Fruit fly (Drosophila melanogaster): ENCODE results near the gene Cpr65Ax1.

The Cpr65Ax1 gene

dm6 chr3L:6124616-6125408, 23.0 kb downstream of the Cpr65Ax1 start (continued):
- TF ChIP-seq bsh (GFP tag; optimal IDR thresholded peaks at IDR 0.05) = peak in 1 of 2 experiments; percentile 62
- peak; percentile 96 for TF ChIP-seq CG31365 (tag; optimal IDR thresholded peaks at IDR 0.05)
- peak; percentile 78 for TF ChIP-seq CG34422 (GFP tag; IDR thresholded peaks at IDR 0.05)
- peak; percentile 3 for TF ChIP-seq Deaf1 (tag; optimal IDR thresholded peaks at IDR 0.05)
- no peak for TF ChIP-seq CG2889 (GFP tag; IDR thresholded peaks at IDR 0.05)
- no peak for TF ChIP-seq chn (GFP tag; optimal IDR thresholded peaks at IDR 0.05)
- 0 out of 2 replicates have a peak, but pooled peaks have one; percentile 39 for TF ChIP-seq CG16779 (GFP tag; IDR thresholded peaks at IDR 0.05)
- peak; percentile 60; the same call in 2 of the 3 replicates for TF ChIP-seq Mrtf (GFP tag; IDR thresholded peaks at IDR 0.05)
- TF ChIP-seq CG1832 (GFP tag; optimal IDR thresholded peaks at IDR 0.05) = no peak
- peak; percentile 60 for TF ChIP-seq Xbp1 (GFP tag; optimal IDR thresholded peaks at IDR 0.05)
- TF ChIP-seq MTF-1 (GFP tag; optimal IDR thresholded peaks at IDR 0.05; ENCODE audit: borderline replicate concordance) = peak; percentile 94
- TF ChIP-seq Dll (GFP tag; IDR thresholded peaks at IDR 0.05; ENCODE audit: partially characterized antibody) = no peak
- peak; percentile 52 for TF ChIP-seq Nf-YC (tag; optimal IDR thresholded peaks at IDR 0.05)
- peak; percentile 55 for TF ChIP-seq zen (tag; optimal IDR thresholded peaks at IDR 0.05)
- peak; percentile 88 for TF ChIP-seq zfh1 (GFP tag; IDR thresholded peaks at IDR 0.05)
- peak in 1 of 2 experiments; percentile 63 for TF ChIP-seq Eip74EF (GFP tag; optimal IDR thresholded peaks at IDR 0.05)
- TF ChIP-seq slou (GFP tag; optimal IDR thresholded peaks at IDR 0.05) = peak; percentile 2
- peak; percentile 79 for TF ChIP-seq ase (GFP tag; IDR thresholded peaks at IDR 0.05)
- peak; percentile 81 for TF ChIP-seq Dad (GFP tag; optimal IDR thresholded peaks at IDR 0.05)
- peak; percentile 80 for TF ChIP-seq CG15514 (GFP tag; optimal IDR thresholded peaks at IDR 0.05)
- peak; percentile 13 for TF ChIP-seq Ssrp (tag; optimal IDR thresholded peaks at IDR 0.05)
- TF ChIP-seq Sox102F (GFP tag; optimal IDR thresholded peaks at IDR 0.05) = peak; percentile 26
- no peak for TF ChIP-seq Hr78 (GFP tag; optimal IDR thresholded peaks at IDR 0.05)
- TF ChIP-seq CG7839 (tag; optimal IDR thresholded peaks at IDR 0.05) = peak; percentile 63
- peak; percentile 75 for TF ChIP-seq Mes4 (GFP tag; optimal IDR thresholded peaks at IDR 0.05)
- peak; percentile 92 for TF ChIP-seq CG12071 (GFP tag; optimal IDR thresholded peaks at IDR 0.05)
- peak; percentile 77 for TF ChIP-seq schlank (tag; optimal IDR thresholded peaks at IDR 0.05)
- no peak for TF ChIP-seq tx (GFP tag; optimal IDR thresholded peaks at IDR 0.05)
- peak; percentile 40 for TF ChIP-seq Max (GFP tag; optimal IDR thresholded peaks at IDR 0.05)
- peak; percentile 64 for TF ChIP-seq her (GFP tag; optimal IDR thresholded peaks at IDR 0.05)
- no peak for TF ChIP-seq Trl (optimal IDR thresholded peaks at IDR 0.05)
- peak; percentile 71 for TF ChIP-seq Trl (GFP tag; optimal IDR thresholded peaks at IDR 0.05)
- TF ChIP-seq insv (GFP tag; optimal IDR thresholded peaks at IDR 0.05) = peak in 1 of 2 experiments; percentile 47
- TF ChIP-seq esg (GFP tag; conservative IDR thresholded peaks at IDR 0.05) = peak; percentile 25
- TF ChIP-seq Dp (GFP tag; optimal IDR thresholded peaks at IDR 0.05) = no peak
- no peak for TF ChIP-seq CG8478 (optimal IDR thresholded peaks at IDR 0.05)
- TF ChIP-seq phol (tag; optimal IDR thresholded peaks at IDR 0.05) = peak; percentile 70
- TF ChIP-seq kni (GFP tag; optimal IDR thresholded peaks at IDR 0.05) = peak; percentile 83
- no peak for TF ChIP-seq Chrac-16 (GFP tag; optimal IDR thresholded peaks at IDR 0.05)
- peak; percentile 18; the same call in 1 of the 2 replicates for TF ChIP-seq wor (GFP tag; IDR thresholded peaks at IDR 0.05)
- TF ChIP-seq oc (tag; optimal IDR thresholded peaks at IDR 0.05) = peak; percentile 12
- TF ChIP-seq shn (GFP tag; optimal IDR thresholded peaks at IDR 0.05) = peak; percentile 50
- peak; percentile 71 for TF ChIP-seq B-H2 (GFP tag; optimal IDR thresholded peaks at IDR 0.05)
- no peak for TF ChIP-seq CG7745 (tag; optimal IDR thresholded peaks at IDR 0.05)
- TF ChIP-seq nmo (GFP tag; optimal IDR thresholded peaks at IDR 0.05) = peak; percentile 29
- peak; percentile 4 for TF ChIP-seq CG3163 (GFP tag; optimal IDR thresholded peaks at IDR 0.05)
- TF ChIP-seq CG18476 (GFP tag; optimal IDR thresholded peaks at IDR 0.05) = peak; percentile 8
- TF ChIP-seq ind (GFP tag; optimal IDR thresholded peaks at IDR 0.05) = peak; percentile 20
